Fruit fly (Drosophila melanogaster) whole organism, embryonic: Measurements from ENCODE around the gene AlaRS-m.

ENCODE experiments used
- Adf1 ChIP-seq: fragments of 200-800 bp; sonication (Bioruptor generic); IDR thresholded peaks from 2 replicates; pipeline ENCODE4 v1.3.6; 2022; ENCODE audit warnings: missing biosample characterization, missing genetic modification characterization
- BtbVII ChIP-seq: fragments of 200-800 bp; sonication (Bioruptor generic); optimal IDR thresholded peaks from 3 replicates; lab custom pipeline; 2017; ENCODE audit warnings: missing biosample characterization, mild to moderate bottlenecking, missing genetic modification characterization
- CG10321 ChIP-seq: fragments of 200-800 bp; sonication (Bioruptor generic); IDR thresholded peaks from 2 replicates; pipeline ENCODE4 v1.3.6; 2022; ENCODE audit warnings: missing biosample characterization, missing genetic modification characterization
- CG10366 ChIP-seq: fragments of 200-800 bp; sonication (Bioruptor generic); IDR thresholded peaks from 2 replicates; pipeline ENCODE4 v1.3.6; 2022; ENCODE audit warnings: missing biosample characterization, missing genetic modification characterization
- CG14014 ChIP-seq: fragments of 200-800 bp; sonication (Bioruptor generic); IDR thresholded peaks from 2 replicates; pipeline ENCODE4 v1.3.6; 2022; ENCODE audit warnings: missing biosample characterization, missing genetic modification characterization
- CG14860 ChIP-seq: fragments of 200-800 bp; sonication (Bioruptor generic); IDR thresholded peaks from 3 replicates; pipeline ENCODE4 v1.3.6; 2022; ENCODE audit warnings: missing biosample characterization, missing genetic modification characterization; ENCODE audit not compliant: partially characterized antibody
- CG32532 ChIP-seq: fragments of 200-800 bp; sonication (Bioruptor generic); IDR thresholded peaks from 2 replicates; pipeline ENCODE4 v1.3.6; 2022; ENCODE audit warnings: missing biosample characterization, missing genetic modification characterization
- CG32772 ChIP-seq: fragments of 200-800 bp; sonication (Bioruptor generic); IDR thresholded peaks from 2 replicates; pipeline ENCODE4 v1.3.6; 2022; ENCODE audit warnings: missing biosample characterization, missing genetic modification characterization
- CG3407 ChIP-seq: fragments of 200-800 bp; sonication (Bioruptor generic); optimal IDR thresholded peaks from 2 replicates; lab custom pipeline; 2018; ENCODE audit warnings: missing biosample characterization, mild to moderate bottlenecking, missing genetic modification characterization
- CG34422 ChIP-seq: fragments of 200-800 bp; sonication (Bioruptor generic); IDR thresholded peaks from 3 replicates; pipeline ENCODE4 v1.3.6; 2022; ENCODE audit warnings: missing biosample characterization, missing genetic modification characterization
- CG3847 ChIP-seq: fragments of 200-800 bp; sonication (Bioruptor generic); IDR thresholded peaks from 2 replicates; pipeline ENCODE4 v1.3.6; 2022; ENCODE audit warnings: missing biosample characterization, missing genetic modification characterization
- CG4404 ChIP-seq: fragments of 200-800 bp; sonication (Bioruptor generic); IDR thresholded peaks from 2 replicates; pipeline ENCODE4 v1.3.6; 2022; ENCODE audit warnings: missing biosample characterization, missing genetic modification characterization
- CG6175 ChIP-seq: fragments of 200-800 bp; sonication (Bioruptor generic); IDR thresholded peaks from 3 replicates; pipeline ENCODE4 v1.3.6; 2022; ENCODE audit warnings: missing biosample characterization, missing genetic modification characterization
- CG6254 ChIP-seq: fragments of 200-800 bp; sonication (Bioruptor generic); optimal IDR thresholded peaks from 3 replicates; lab custom pipeline; 2017; ENCODE audit warnings: mild to moderate bottlenecking, missing biosample characterization, missing genetic modification reagents, missing genetic modification characterization
- CG6272 ChIP-seq: fragments of 200-800 bp; sonication (Bioruptor generic); IDR thresholded peaks from 2 replicates; pipeline ENCODE4 v1.3.6; 2022; ENCODE audit warnings: missing biosample characterization, missing genetic modification characterization
- CG6765 ChIP-seq: fragments of 200-800 bp; sonication (Bioruptor generic); optimal IDR thresholded peaks from 3 replicates; lab custom pipeline; 2017; ENCODE audit warnings: missing biosample characterization, mild to moderate bottlenecking, missing genetic modification characterization
- CG9437 ChIP-seq: fragments of 200-800 bp; sonication (Bioruptor generic); optimal IDR thresholded peaks from 2 replicates; lab custom pipeline; 2018; ENCODE audit warnings: missing biosample characterization, mild to moderate bottlenecking, missing genetic modification characterization
- CTCF ChIP-seq: fragments of 200-800 bp; sonication (Bioruptor generic); optimal IDR thresholded peaks from 2 replicates; lab custom pipeline; 2017; ENCODE audit warnings: missing biosample characterization, mild to moderate bottlenecking, missing genetic modification characterization, moderate library complexity
- CkIIα-i1 ChIP-seq: fragments of 200-800 bp; sonication (Bioruptor generic); IDR thresholded peaks from 2 replicates; pipeline ENCODE4 v1.3.6; 2022; ENCODE audit warnings: missing biosample characterization, missing genetic modification characterization
- CrebB ChIP-seq: fragments of 200-800 bp; sonication (Bioruptor generic); optimal IDR thresholded peaks from 3 replicates; lab custom pipeline; 2018; ENCODE audit warnings: missing biosample characterization, mild to moderate bottlenecking, missing genetic modification characterization
- Dad ChIP-seq: fragments of 200-800 bp; sonication (Bioruptor generic); optimal IDR thresholded peaks from 3 replicates; lab custom pipeline; 2016; ENCODE audit warnings: missing biosample characterization, missing genetic modification characterization
- Dref ChIP-seq: fragments of 200-800 bp; sonication (Bioruptor generic); IDR thresholded peaks from 2 replicates; pipeline ENCODE4 v1.3.6; 2022; ENCODE audit warnings: missing biosample characterization, missing genetic modification characterization
- Eip74EF ChIP-seq, 2 experiments: fragments of 200-800 bp in 1 of 2; fragments of >200 bp in 1 of 2; sonication (Bioruptor generic) in 1 of 2; optimal IDR thresholded peaks; 2 replicates each; lab custom pipeline; 2017 to 2019; ENCODE audit warnings: missing biosample characterization in 2 of 2, missing genetic modification characterization in 2 of 2, mild to moderate bottlenecking in 1 of 2, moderate library complexity in 1 of 2
- H15 ChIP-seq: fragments of 200-800 bp; sonication (Bioruptor generic); IDR thresholded peaks from 3 replicates; pipeline ENCODE4 v1.3.6; 2022; ENCODE audit warnings: missing biosample characterization, missing genetic modification characterization
- Opbp ChIP-seq: fragments of 200-800 bp; sonication (Bioruptor generic); IDR thresholded peaks from 3 replicates; pipeline ENCODE4 v1.3.6; 2022; ENCODE audit warnings: missing biosample characterization, missing genetic modification characterization; ENCODE audit not compliant: partially characterized antibody
- Vsx1 ChIP-seq: fragments of 200-800 bp; sonication (Bioruptor generic); optimal IDR thresholded peaks from 2 replicates; lab custom pipeline; 2017; ENCODE audit warnings: missing biosample characterization, mild to moderate bottlenecking, missing genetic modification characterization, missing genetic modification reagents
- ash1 ChIP-seq: fragments of 200-800 bp; sonication (Bioruptor generic); optimal IDR thresholded peaks from 2 replicates; lab custom pipeline; 2018; ENCODE audit warnings: missing biosample characterization, mild to moderate bottlenecking, missing genetic modification characterization
- caup ChIP-seq: fragments of 200-800 bp; sonication (Bioruptor generic); optimal IDR thresholded peaks from 3 replicates; lab custom pipeline; 2017; ENCODE audit warnings: missing biosample characterization, mild to moderate bottlenecking, missing genetic modification characterization, moderate library complexity; ENCODE audit not compliant: severe bottlenecking
- cg ChIP-seq: fragments of 200-800 bp; sonication (Bioruptor generic); optimal IDR thresholded peaks from 3 replicates; lab custom pipeline; 2019; ENCODE audit warnings: missing biosample characterization, mild to moderate bottlenecking, missing genetic modification characterization, moderate library complexity
- corto ChIP-seq: fragments of 200-800 bp; sonication (Bioruptor generic); optimal IDR thresholded peaks from 2 replicates; lab custom pipeline; 2016; ENCODE audit warnings: missing biosample characterization, mild to moderate bottlenecking, missing genetic modification characterization, moderate library complexity
- croc ChIP-seq: fragments of 200-800 bp; sonication (Bioruptor generic); conservative IDR thresholded peaks from 3 replicates; pipeline ENCODE4 v1.3.6; 2022; ENCODE audit warnings: missing biosample characterization, missing genetic modification characterization
- crol ChIP-seq: fragments of 200-800 bp; sonication (Bioruptor generic); IDR thresholded peaks from 2 replicates; pipeline ENCODE4 v1.3.6; 2022; ENCODE audit warnings: missing biosample characterization, missing genetic modification characterization
- cwo ChIP-seq: fragments of 200-800 bp; sonication (Bioruptor generic); optimal IDR thresholded peaks from 3 replicates; lab custom pipeline; 2017; ENCODE audit warnings: missing biosample characterization, missing genetic modification characterization, mild to moderate bottlenecking, moderate library complexity, missing genetic modification reagents
- danr ChIP-seq: fragments of 200-800 bp; sonication (Bioruptor generic); IDR thresholded peaks from 2 replicates; pipeline ENCODE4 v1.3.6; 2022; ENCODE audit warnings: missing biosample characterization, missing genetic modification characterization
- ems ChIP-seq: fragments of 200-800 bp; sonication (Bioruptor generic); optimal IDR thresholded peaks from 3 replicates; lab custom pipeline; 2016; ENCODE audit warnings: missing biosample characterization, missing genetic modification characterization
- fd102C ChIP-seq: fragments of 200-800 bp; sonication (Bioruptor generic); optimal IDR thresholded peaks from 2 replicates; lab custom pipeline; 2018; ENCODE audit warnings: missing biosample characterization, mild to moderate bottlenecking, missing genetic modification characterization, moderate library complexity
- gcm2 ChIP-seq: fragments of 200-800 bp; sonication (Bioruptor generic); optimal IDR thresholded peaks from 2 replicates; lab custom pipeline; 2016; ENCODE audit warnings: missing biosample characterization, missing genetic modification characterization
- gem ChIP-seq: fragments of 200-800 bp; sonication (Bioruptor generic); optimal IDR thresholded peaks from 2 replicates; lab custom pipeline; 2019; ENCODE audit warnings: missing biosample characterization, mild to moderate bottlenecking, missing genetic modification characterization, moderate library complexity
- her ChIP-seq: fragments of 200-800 bp; sonication (Bioruptor generic); optimal IDR thresholded peaks from 2 replicates; lab custom pipeline; 2016; ENCODE audit warnings: missing biosample characterization, missing genetic modification characterization
- lmd ChIP-seq: fragments of 200-800 bp; sonication (Bioruptor generic); IDR thresholded peaks from 2 replicates; pipeline ENCODE4 v1.3.6; 2022; ENCODE audit warnings: missing biosample characterization, missing genetic modification characterization
- nmo ChIP-seq: fragments of 200-800 bp; sonication (Bioruptor generic); optimal IDR thresholded peaks from 2 replicates; lab custom pipeline; 2018; ENCODE audit warnings: missing biosample characterization, mild to moderate bottlenecking, missing genetic modification characterization, moderate library complexity
- onecut ChIP-seq: fragments of 200-800 bp; sonication (Bioruptor generic); IDR thresholded peaks from 2 replicates; pipeline ENCODE4 v1.3.6; 2022; ENCODE audit warnings: missing biosample characterization, missing genetic modification characterization
- pho ChIP-seq: fragments of 200-800 bp; sonication (Bioruptor generic); optimal IDR thresholded peaks from 2 replicates; lab custom pipeline; 2016; ENCODE audit warnings: missing biosample characterization, missing genetic modification characterization
- psq ChIP-seq: fragments of 200-800 bp; sonication (Bioruptor generic); optimal IDR thresholded peaks from 2 replicates; lab custom pipeline; 2017; ENCODE audit warnings: missing biosample characterization, missing genetic modification characterization
- scrt ChIP-seq: fragments of 200-800 bp; sonication (Bioruptor generic); optimal IDR thresholded peaks from 2 replicates; lab custom pipeline; 2018; ENCODE audit warnings: missing biosample characterization, mild to moderate bottlenecking, missing genetic modification characterization, moderate library complexity
- slbo ChIP-seq: fragments of 200-800 bp; sonication (Bioruptor generic); IDR thresholded peaks from 2 replicates; pipeline ENCODE4 v1.3.6; 2022; ENCODE audit warnings: missing biosample characterization, missing genetic modification characterization
- stc ChIP-seq: fragments of 200-800 bp; sonication (Bioruptor generic); IDR thresholded peaks from 2 replicates; pipeline ENCODE4 v1.3.6; 2022; ENCODE audit warnings: missing biosample characterization, missing genetic modification characterization
- z ChIP-seq: fragments of 200-800 bp; sonication (Bioruptor generic); IDR thresholded peaks from 3 replicates; pipeline ENCODE4 v1.3.6; 2022; ENCODE audit warnings: missing biosample characterization, missing genetic modification characterization
- zen ChIP-seq: fragments of 200-800 bp; sonication (Bioruptor generic); optimal IDR thresholded peaks from 3 replicates; lab custom pipeline; 2018; ENCODE audit warnings: missing biosample characterization, mild to moderate bottlenecking, missing genetic modification characterization, moderate library complexity
- zf30C ChIP-seq: fragments of 200-800 bp; sonication (Bioruptor generic); optimal IDR thresholded peaks from 3 replicates; lab custom pipeline; 2018; ENCODE audit warnings: missing biosample characterization, mild to moderate bottlenecking, missing genetic modification characterization

The AlaRS-m gene

dm6 chr3L:5154917-5155613, 9.2 kb downstream of the AlaRS-m start (continued):
- TF ChIP-seq CrebB (tag; lab: Kevin White, UChicago) (peak; percentile 56), corto (GFP tag; lab: Kevin White, UChicago) (no peak), BtbVII (peak; percentile 68), CG4404 (GFP tag; lab: Robert Waterston, UW) (no peak), scrt (GFP tag; lab: Kevin White, UChicago) (peak; percentile 76), zf30C (GFP tag; lab: Kevin White, UChicago) (peak; percentile 72), z (GFP tag; lab: Robert Waterston, UW) (no peak), Eip74EF (GFP tag; optimal IDR thresholded peaks at IDR 0.05; lab: Kevin White, UChicago) (peak in 1 of 2 experiments; percentile 32), ems (GFP tag; lab: Kevin White, UChicago) (peak; percentile 20), stc (GFP tag; lab: Robert Waterston, UW) (peak; percentile 85), Adf1 (GFP tag; lab: Robert Waterston, UW) (peak; percentile 46), CG6175 (GFP tag; lab: Robert Waterston, UW) (no peak), CG14860 (GFP tag; lab: Robert Waterston, UW) (no peak), CG10321 (GFP tag; lab: Robert Waterston, UW) (peak; percentile 41; the same call in 1 of the 2 replicates), pho (GFP tag; lab: Kevin White, UChicago) (peak; percentile 83), psq (GFP tag; lab: Kevin White, UChicago) (no peak), onecut (GFP tag; lab: Robert Waterston, UW) (peak; percentile 77), CG14014 (GFP tag; lab: Robert Waterston, UW) (peak; percentile 83), Dref (GFP tag; lab: Robert Waterston, UW) (no peak), Vsx1 (GFP tag; lab: Kevin White, UChicago) (no peak), CkIIα-i1 (GFP tag; lab: Robert Waterston, UW) (0 out of 2 replicates have a peak, but pooled peaks have one; percentile 41), CG9437 (GFP tag; lab: Kevin White, UChicago) (peak; percentile 20), zen (tag; lab: Kevin White, UChicago) (no peak), CG6254 (GFP tag; lab: Kevin White, UChicago) (peak; percentile 57), CG6272 (peak; percentile 63; the same call in 1 of the 2 replicates), slbo (GFP tag; lab: Robert Waterston, UW) (peak; percentile 89; the same call in 1 of the 2 replicates), CG3847 (peak; percentile 67; the same call in 1 of the 2 replicates), gem (no peak), gcm2 (GFP tag; lab: Kevin White, UChicago) (peak; percentile 21), CG34422 (GFP tag; lab: Robert Waterston, UW) (no peak; the same call in 2 of the 3 replicates), ash1 (GFP tag; lab: Kevin White, UChicago) (no peak), crol (GFP tag; lab: Robert Waterston, UW) (no peak), CG10366 (GFP tag; lab: Robert Waterston, UW) (peak; percentile 75), nmo (GFP tag; lab: Kevin White, UChicago) (peak; percentile 51), cg (no peak), lmd (no peak; the same call in 1 of the 2 replicates), Opbp (GFP tag; lab: Robert Waterston, UW) (no peak), danr (0 out of 2 replicates have a peak, but pooled peaks have one; percentile 28), croc (GFP tag; lab: Robert Waterston, UW) (peak; percentile 53; the same call in 2 of the 3 replicates), cwo (GFP tag; lab: Kevin White, UChicago) (peak; percentile 76), CG6765 (GFP tag; lab: Kevin White, UChicago) (peak; percentile 18), her (GFP tag; lab: Kevin White, UChicago) (peak; percentile 79), CG3407 (peak; percentile 61), fd102C (GFP tag; lab: Kevin White, UChicago) (no peak), H15 (peak; percentile 77), caup (peak; percentile 78), CG32772 (GFP tag; lab: Robert Waterston, UW) (no peak; the same call in 1 of the 2 replicates), Dad (GFP tag; lab: Kevin White, UChicago) (peak; percentile 52), CG32532 (GFP tag; lab: Robert Waterston, UW) (peak; percentile 88), CTCF (GFP tag; lab: Kevin White, UChicago) (no peak)
